Fruit fly (Drosophila melanogaster) whole organism, pupa: ENCODE measurements around the gene CG7888.

ENCODE experiments used
- CG10348 ChIP-seq: fragments of 200-800 bp; sonication (Bioruptor generic); IDR thresholded peaks from 2 replicates; pipeline ENCODE4 v1.3.6; 2022; ENCODE audit warnings: missing biosample characterization, missing genetic modification characterization
- CG12605 ChIP-seq: fragments of 200-800 bp; sonication (Bioruptor generic); IDR thresholded peaks from 2 replicates; pipeline ENCODE4 v1.3.6; 2022; ENCODE audit warnings: missing biosample characterization, missing genetic modification characterization
- CG13204 ChIP-seq: fragments of 200-800 bp; sonication (Bioruptor generic); optimal IDR thresholded peaks from 2 replicates; lab custom pipeline; 2018; ENCODE audit warnings: missing biosample characterization, mild to moderate bottlenecking, missing genetic modification characterization, moderate library complexity
- CG14655 ChIP-seq: fragments of 200-800 bp; sonication (Bioruptor generic); optimal IDR thresholded peaks from 3 replicates; lab custom pipeline; 2017; ENCODE audit warnings: mild to moderate bottlenecking, missing biosample characterization, missing genetic modification reagents, missing genetic modification characterization
- CG15710 ChIP-seq: fragments of 200-800 bp; sonication (Bioruptor generic); optimal IDR thresholded peaks from 2 replicates; lab custom pipeline; 2018; ENCODE audit warnings: missing biosample characterization, mild to moderate bottlenecking, missing genetic modification characterization, moderate library complexity
- CG17806 ChIP-seq: fragments of 200-800 bp; sonication (Bioruptor generic); optimal IDR thresholded peaks from 2 replicates; lab custom pipeline; 2018; ENCODE audit warnings: missing biosample characterization, mild to moderate bottlenecking, missing genetic modification characterization, moderate library complexity
- CG34367 ChIP-seq: fragments of 200-800 bp; sonication (Bioruptor generic); optimal IDR thresholded peaks from 2 replicates; lab custom pipeline; 2018; ENCODE audit warnings: missing biosample characterization, mild to moderate bottlenecking, missing genetic modification characterization
- CG4496 ChIP-seq: fragments of 200-800 bp; sonication (Bioruptor generic); IDR thresholded peaks from 3 replicates; pipeline ENCODE4 v1.3.6; 2022; ENCODE audit warnings: missing biosample characterization, missing genetic modification characterization
- CG8159 ChIP-seq: fragments of 200-800 bp; sonication (Bioruptor generic); optimal IDR thresholded peaks from 3 replicates; lab custom pipeline; 2018; ENCODE audit warnings: missing biosample characterization, mild to moderate bottlenecking, missing genetic modification characterization, moderate library complexity
- Pif1B ChIP-seq: fragments of 200-800 bp; sonication (Bioruptor generic); optimal IDR thresholded peaks from 3 replicates; lab custom pipeline; 2016; ENCODE audit warnings: missing biosample characterization, missing genetic modification characterization
- gl ChIP-seq: fragments of 200-800 bp; sonication (Bioruptor generic); optimal IDR thresholded peaks from 2 replicates; lab custom pipeline; 2018; ENCODE audit warnings: missing biosample characterization, mild to moderate bottlenecking, missing genetic modification characterization
- rn ChIP-seq: fragments of 200-800 bp; sonication (Bioruptor generic); IDR thresholded peaks from 2 replicates; pipeline ENCODE4 v1.3.6; 2022; ENCODE audit warnings: missing biosample characterization, missing genetic modification characterization

- TF ChIP-seq CG8159, result peak; percentile 60
- TF ChIP-seq gl (tag; lab: Kevin White, UChicago), result no peak
- TF ChIP-seq CG17806 (tag; lab: Kevin White, UChicago), result peak; percentile 47
- TF ChIP-seq CG12605, result no peak; the same call in 1 of the 2 replicates
- peak; percentile 9 for TF ChIP-seq CG13204 (GFP tag; lab: Kevin White, UChicago)
- TF ChIP-seq CG10348 (GFP tag; lab: Robert Waterston, UW), result no peak
- no peak for TF ChIP-seq rn
- 0 out of 3 replicates have a peak, but pooled peaks have one; percentile 38 for TF ChIP-seq CG4496 (GFP tag; lab: Robert Waterston, UW)
- peak; percentile 53 for TF ChIP-seq CG15710 (tag; lab: Kevin White, UChicago)
- TF ChIP-seq CG14655, result peak; percentile 60
- TF ChIP-seq Pif1B, result peak; percentile 22
- peak; percentile 39 for TF ChIP-seq CG34367 (tag; lab: Kevin White, UChicago)
These were observed 22.1 kb upstream of the CG7888 start for dm6 chr3L:11031784-11032183.
